Worm (Caenorhabditis elegans): Measurements from ENCODE around the gene frpr-2.

DNA sequence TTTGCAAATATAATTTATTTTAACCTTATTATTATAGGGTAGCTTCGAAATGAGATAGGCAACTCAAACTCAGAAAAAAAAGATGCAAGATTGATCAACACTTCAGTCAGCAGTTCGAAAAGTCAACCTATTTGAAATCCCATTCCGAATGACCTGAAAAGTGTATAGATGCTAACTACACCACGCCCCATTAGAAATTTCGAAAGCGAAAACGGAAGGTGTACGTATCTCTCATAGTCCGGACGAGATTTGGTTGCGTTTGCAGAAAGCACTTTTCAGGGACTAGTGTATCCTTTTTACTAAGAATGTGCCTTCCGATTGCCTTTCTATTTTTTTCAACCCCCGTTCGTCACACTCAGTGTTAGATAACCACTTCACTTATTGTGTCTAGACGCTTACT is 49.6 kb upstream of the frpr-2 start:
- TF ChIP-seq egl-27 (tag; optimal IDR thresholded peaks at IDR 0.05) (no peak), sem-4 (tag; optimal IDR thresholded peaks at IDR 0.05) (no peak), ama-1 (optimal IDR thresholded peaks at IDR 0.05) (no peak), nhr-25 (tag; optimal IDR thresholded peaks at IDR 0.05) (no peak), ztf-11 (tag; optimal IDR thresholded peaks at IDR 0.05) (no peak), unc-39 (tag; optimal IDR thresholded peaks at IDR 0.05) (no peak), nhr-237 (tag; optimal IDR thresholded peaks at IDR 0.05) (no peak), mab-5 (tag; optimal IDR thresholded peaks at IDR 0.05) (no peak), zag-1 (tag; optimal IDR thresholded peaks at IDR 0.05) (no peak), alr-1 (tag; optimal IDR thresholded peaks at IDR 0.05) (no peak), skn-1 (tag; optimal IDR thresholded peaks at IDR 0.05) (no peak), lsy-2 (tag; optimal IDR thresholded peaks at IDR 0.05) (no peak)

Measured in whole organism, L2 larva.